Worm (Caenorhabditis elegans) whole organism, dauer: ENCODE measurements around the gene lido-12.
"Not testable (repeated sequence)": the region's sequence is repeated elsewhere in the genome, so short reads cannot be mapped to it uniquely, and the experiment has no call there.

Experiments
- unc-62 ChIP-seq: sonication (generic microtip); optimal IDR thresholded peaks from 2 replicates; lab custom pipeline; 2017; ENCODE audit warnings: missing biosample characterization, missing genetic modification reagents, missing genetic modification characterization

lido-12 gene

DNA sequence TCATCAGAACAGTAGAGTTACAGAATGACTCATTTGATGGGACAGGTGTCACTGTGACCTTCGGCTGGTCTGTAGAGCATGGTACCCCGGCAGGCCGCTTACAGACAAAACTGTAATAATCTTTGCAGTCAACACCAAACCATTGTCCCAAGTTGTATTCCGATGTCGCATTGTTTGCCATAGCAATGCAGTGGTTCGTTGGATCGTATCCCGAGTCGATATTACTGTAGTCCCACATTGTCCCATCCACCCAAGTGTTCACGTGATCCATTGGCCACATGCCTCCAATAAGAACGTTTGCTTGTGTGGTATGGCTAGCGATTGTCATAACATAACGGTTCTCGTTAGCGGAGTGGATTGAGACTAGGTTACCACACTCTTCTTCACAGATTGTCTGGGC lies 15.3 kb downstream of the lido-12 start:
- TF ChIP-seq unc-62 (GFP tag; lab: Kevin White, UChicago): no peak

DNA sequence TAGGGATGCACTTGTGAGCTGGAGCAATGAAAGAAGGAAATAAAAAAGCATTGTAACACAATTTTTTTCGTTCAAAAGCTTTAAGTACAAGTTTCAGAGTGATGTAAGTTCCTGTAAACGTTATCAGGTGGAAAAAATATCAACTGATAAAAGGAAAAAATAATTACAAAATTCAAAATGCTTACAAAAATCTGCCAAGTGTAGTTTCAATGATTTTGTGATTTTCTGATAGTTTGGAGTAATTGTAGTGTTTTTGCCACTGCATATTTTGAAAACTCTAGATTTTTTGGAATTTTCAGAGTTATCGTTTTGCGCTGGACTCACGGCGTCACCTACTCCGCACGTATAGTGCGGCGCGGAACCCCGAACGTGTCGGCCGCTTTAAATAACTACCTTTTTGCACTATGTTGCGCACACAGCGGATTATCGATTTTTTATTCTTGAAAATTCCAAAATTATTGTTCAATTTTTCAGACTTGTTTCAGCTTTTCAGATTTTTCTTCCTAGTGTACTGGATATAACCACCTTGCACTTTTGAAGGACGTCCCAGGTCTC lies 17.9 kb downstream of the lido-12 start, which contains the start of gene clec-2:
Gene clec-2 (minus strand): TSS at position 51 of the 555 bp plus-strand sequence.
- no peak for TF ChIP-seq unc-62 (GFP tag; lab: Kevin White, UChicago)

DNA sequence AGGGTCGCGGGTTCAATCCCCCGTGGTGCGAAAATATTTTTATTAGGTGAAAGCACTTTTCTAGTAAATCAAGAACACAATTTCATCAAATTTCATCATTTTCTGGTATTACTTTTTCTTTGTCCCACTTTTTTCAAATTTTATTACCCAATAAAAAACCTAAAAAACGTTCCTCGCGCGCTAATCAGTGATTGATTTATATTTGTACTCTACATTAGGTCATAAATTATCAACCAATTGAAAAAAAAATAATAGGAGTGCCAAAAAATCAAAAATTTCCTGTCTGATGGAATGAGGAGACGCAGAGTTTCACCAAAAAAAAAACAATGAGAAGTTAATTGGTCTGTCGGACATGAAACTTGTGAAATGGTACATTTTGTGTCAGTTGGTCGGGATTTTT lies 19.1 kb downstream of the lido-12 start:
- TF ChIP-seq unc-62 (GFP tag; lab: Kevin White, UChicago): no peak

DNA sequence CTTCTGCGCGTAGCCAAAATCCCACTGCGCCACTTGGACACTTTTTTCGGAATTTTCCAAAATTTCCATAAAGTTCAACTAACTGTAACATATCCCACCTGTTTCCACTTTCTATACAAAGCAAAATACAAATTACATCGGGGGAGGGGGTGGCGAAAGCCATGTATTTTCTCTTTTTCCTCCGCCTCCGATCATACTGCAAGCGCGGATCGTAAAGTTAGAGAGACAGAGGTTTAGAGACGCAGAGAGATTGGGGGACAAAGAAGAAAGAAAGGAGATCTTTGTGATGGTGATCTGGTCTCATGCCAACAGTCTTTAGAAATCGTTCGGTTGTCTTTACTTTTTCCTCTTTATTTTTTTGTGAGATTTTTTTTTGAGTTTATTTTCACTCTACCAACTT lies 22.7 kb downstream of the lido-12 start:
- TF ChIP-seq unc-62 (GFP tag; lab: Kevin White, UChicago): no peak

DNA sequence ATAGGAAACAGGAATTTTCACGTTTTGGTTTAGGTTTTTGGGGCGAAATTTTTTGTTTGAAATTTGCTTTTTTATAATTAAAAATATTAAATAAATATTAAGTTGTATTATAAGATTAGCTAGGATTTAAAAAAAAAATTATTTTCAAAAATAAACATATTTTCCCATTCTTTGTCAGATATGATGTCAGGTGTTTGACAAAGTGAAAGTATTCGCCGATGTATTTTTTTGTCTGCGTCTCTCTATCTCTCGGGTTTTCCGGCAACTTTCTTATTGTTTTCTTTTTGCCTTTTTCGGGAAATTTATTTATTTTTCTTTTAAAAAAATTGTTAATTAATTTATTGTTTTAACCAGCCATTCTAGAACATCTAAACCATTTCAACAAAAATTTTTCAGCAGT lies 24.8 kb downstream of the lido-12 start:
- no peak for TF ChIP-seq unc-62 (GFP tag; lab: Kevin White, UChicago)

DNA sequence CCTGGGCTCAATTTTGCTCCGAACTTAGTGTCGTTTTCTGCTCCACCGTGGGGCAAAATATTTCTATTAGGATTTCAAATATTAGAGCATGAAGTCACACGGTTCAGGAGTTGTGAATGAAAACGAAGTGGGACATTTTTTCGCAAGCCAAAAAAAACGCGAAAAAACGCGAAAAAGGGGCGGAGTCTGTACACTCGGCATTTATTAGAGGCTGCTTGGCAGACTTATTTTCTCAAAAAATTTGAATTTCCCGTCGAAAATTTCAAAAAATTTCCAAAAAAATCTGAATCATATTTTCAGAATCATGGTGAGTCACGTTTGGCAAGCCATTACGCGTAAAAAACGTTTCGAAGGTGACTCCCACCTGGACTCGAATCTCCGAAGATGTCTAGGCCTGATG lies 26.9 kb downstream of the lido-12 start, which contains the start of gene B0454.6:
Gene B0454.6 (plus strand): TSS at position 301 of the 400 bp plus-strand sequence.
- not testable (repeated sequence) for TF ChIP-seq unc-62 (GFP tag; lab: Kevin White, UChicago)

DNA sequence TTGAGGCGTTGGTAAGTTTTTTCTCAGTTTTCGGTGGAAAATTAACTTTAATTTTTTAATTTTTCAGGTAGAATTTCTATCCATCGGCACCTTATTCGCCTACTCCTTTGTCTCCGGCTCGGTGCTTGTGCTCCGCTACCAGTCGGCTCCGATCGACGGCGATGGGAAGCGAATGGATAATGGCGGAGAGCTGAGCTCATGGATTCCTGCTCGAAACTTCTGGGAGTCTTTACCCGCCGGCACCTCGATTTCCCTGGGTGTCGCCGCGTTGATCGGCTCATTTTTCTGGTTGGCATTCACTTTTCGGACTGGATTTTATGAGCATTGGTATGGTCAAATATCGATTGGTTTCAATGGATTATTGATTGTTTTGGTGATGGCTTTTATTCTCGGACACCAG lies 29.3 kb downstream of the lido-12 start:
- no peak for TF ChIP-seq unc-62 (GFP tag; lab: Kevin White, UChicago)

DNA sequence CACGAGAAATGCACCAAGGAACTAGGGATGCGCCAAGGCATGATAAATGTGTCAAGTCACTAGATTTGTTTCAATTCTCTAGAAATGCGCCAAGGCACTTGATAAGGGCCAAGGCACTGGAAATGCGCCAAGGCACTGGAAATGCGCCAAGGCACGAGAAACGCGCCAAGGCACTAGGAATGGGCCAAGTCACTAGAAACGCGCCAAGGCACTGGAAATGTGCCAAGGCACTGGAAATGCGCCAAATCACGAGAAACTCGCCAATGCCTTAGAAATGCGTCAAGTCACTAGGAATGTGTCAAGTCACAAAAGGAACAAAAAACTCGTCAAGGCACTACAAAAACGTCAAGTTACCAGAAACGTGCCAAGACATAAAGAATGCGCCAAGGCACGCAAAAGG lies 30.7 kb downstream of the lido-12 start:
- TF ChIP-seq unc-62 (GFP tag; lab: Kevin White, UChicago): no peak

DNA sequence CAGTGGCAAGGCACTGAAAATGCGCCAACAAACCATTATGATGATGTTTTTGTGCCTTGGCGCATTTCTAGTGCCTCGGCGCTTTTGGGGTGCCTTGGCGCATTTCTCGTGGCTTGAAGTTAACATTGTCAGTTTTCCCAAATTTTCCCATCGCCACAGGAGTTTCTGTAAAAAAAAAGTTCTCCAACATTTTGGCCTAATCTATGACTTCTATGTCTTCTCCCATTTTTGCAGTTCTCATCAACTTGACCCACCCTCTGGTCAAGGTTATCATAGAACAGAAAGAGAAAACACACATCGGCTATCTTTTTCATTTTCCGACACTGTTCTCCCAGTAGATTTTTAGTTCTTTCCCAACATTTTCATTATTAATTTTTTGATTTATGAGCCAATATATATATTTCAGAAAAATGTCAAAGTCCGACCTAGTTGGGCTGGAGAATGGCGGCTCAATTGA lies 32.9 kb downstream of the lido-12 start, which contains the start of the genes B0454.26 and B0454.5:
Gene B0454.26 (minus strand): TSS at position 101 of the 457 bp plus-strand sequence.
Gene B0454.5 (plus strand): TSS at position 407 of the 457 bp plus-strand sequence.
- TF ChIP-seq unc-62 (GFP tag; lab: Kevin White, UChicago): no peak

DNA sequence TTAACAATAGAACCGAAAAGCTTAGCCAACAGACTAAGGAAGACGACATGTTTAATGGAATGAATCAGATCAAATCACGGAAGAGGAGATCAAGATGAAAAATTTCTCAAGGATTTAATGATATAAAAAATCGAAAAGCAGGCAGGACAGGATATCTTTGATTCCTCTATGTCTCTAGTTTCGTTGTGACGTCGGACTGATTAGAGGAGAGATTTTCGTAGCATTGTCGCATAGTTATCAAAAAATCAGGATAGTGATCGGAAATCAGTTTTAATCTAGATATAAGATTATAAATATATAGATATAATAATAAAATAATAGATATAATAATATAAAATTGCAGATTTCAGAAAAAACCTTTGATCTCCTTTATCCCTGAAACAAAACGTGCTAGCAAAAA lies 37.8 kb downstream of the lido-12 start, which contains the start of gene B0454.8:
Gene B0454.8 (minus strand): TSS at position 101 of the 400 bp plus-strand sequence.
- TF ChIP-seq unc-62 (GFP tag; lab: Kevin White, UChicago): no peak

DNA sequence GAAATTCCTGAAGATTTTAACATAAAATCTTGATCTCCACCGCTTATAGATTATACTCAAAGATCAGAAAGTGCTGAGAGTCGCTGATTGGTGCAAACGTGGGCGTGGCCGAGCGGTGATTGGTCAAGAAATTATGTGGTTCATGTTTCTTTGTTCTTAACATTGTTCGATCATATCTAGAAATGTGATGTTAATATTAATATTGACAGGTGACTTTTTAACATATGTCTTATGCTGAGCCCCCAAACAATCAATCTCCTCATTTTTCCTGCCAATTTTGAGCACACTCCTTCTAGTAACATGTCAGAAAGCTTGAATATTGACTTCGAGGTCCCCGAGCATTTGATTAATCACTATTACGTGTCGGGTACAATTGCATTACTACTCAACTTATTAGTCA lies 38.4 kb downstream of the lido-12 start, which contains the start of gene sri-29:
Gene sri-29 (plus strand): TSS at position 301 of the 400 bp plus-strand sequence.
- no peak for TF ChIP-seq unc-62 (GFP tag; lab: Kevin White, UChicago)

DNA sequence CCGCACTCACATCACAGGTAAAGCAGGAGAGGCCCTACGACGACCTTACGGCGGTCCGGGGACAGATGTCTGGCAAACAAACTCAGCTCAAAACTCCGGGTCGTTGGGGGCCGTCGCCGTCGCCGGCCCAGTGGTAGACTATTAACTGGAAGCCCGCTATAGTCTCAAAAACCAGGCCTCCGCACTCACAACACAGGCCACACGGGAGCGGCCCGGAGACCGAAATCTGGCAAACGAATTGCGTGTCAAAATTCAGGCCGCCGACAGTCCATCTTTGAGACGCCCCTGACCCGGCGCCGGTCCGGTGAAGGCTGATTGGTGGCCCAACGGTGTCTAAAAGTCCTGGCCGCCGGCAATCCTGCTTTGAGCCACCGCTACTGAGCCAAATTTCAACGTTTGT lies 39.8 kb downstream of the lido-12 start:
- TF ChIP-seq unc-62 (GFP tag; lab: Kevin White, UChicago): no peak

DNA sequence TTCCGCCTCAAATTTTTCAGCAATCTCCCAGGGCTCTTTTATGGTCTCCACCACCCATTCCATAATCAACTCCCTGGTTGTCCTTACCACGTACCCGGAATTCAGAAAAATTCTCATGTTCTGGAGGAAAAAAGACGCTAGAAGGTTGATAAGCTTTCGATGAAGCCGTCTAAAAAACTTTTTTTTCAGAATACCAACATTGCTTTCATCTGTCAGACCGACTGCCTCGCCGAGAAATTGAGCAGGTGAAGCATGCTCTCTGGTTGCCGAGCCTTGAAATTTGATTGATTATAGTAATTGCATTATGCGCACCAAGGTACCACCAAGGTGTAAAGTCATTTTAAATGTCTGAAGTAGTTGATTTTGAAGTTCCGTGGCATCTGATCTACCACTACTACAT lies 40.3 kb downstream of the lido-12 start, which contains the start of gene sri-30:
Gene sri-30 (plus strand): TSS at position 301 of the 400 bp plus-strand sequence.
- no peak for TF ChIP-seq unc-62 (GFP tag; lab: Kevin White, UChicago)

DNA sequence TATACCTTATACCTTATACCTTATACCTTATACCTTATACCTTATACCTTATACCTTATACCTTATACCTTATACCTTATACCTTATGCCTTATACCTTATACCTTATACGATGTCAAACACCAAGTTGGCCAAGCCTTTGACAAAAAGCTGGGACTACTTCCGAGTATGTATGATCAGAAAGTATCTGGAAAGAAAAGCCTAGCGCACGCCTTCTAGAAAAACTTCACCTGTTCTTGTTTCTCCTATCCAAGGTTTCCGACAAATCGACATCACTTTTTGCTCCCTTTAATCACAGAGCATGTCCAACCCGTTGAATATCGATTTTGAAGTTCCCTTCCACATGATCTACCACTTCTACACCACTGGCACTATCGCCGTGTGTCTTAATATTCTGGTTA lies 42.8 kb downstream of the lido-12 start, which contains the start of gene sri-28:
Gene sri-28 (plus strand): TSS at position 301 of the 400 bp plus-strand sequence.
- no peak for TF ChIP-seq unc-62 (GFP tag; lab: Kevin White, UChicago)

DNA sequence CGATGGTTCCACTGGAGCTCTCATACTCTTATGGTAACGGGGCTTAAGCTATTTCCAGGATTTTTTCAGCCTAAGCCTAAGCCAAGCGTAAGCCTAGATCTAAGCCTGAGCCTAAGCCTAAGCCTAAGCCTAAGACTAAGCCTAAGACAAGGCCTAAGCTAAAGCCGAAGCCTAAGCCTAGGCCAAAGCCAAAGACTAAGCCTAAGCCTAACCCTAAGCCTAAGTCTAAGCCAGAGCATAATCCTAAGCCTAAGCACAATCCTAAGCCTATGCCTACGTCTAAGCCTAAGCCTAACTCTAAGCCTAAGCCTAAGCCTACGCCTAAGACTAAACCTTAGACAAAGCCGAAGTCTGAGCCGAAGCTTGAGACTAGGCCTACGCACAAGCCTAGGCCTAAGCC lies 43.4 kb downstream of the lido-12 start:
- no peak for TF ChIP-seq unc-62 (GFP tag; lab: Kevin White, UChicago)

DNA sequence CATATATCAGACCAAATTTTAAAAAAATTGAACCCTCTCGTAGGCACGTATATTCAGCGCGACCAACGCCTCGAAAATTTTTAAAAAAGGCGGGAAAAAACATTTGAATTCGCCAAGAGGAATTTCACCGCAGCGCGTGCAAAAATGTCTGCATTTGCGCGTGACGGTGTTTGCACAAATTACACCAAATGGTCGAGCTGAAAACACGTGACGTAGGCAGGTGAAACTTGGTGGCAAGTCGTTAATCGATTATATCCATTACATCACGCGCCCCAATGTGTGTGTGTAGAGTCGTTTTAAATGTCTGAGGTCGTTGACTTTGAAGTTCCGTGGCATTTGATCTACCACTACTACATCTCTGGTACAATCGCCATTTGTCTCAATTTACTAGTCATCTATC lies 45.1 kb downstream of the lido-12 start, which contains the start of gene sri-31:
Gene sri-31 (plus strand): TSS at position 301 of the 400 bp plus-strand sequence.
- no peak for TF ChIP-seq unc-62 (GFP tag; lab: Kevin White, UChicago)

DNA sequence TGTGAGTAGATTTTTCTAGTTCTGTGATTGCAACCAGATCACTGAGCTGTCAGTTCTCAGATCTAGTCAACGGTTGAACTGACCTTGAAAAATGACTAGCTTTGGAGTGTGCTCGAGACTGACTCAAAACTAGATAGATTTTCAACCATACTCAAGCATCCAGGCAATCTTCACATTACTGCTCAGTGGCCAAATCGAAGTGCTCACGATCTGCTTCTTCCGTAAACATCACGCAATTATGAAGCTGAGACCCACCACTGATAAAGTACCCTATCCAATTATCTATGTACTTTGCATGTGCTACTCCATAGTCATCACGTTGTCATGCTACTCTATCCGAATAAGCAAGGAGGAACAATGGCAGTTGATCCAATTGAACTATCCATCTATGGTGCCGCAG lies 45.7 kb downstream of the lido-12 start:
- TF ChIP-seq unc-62 (GFP tag; lab: Kevin White, UChicago): no peak
